Worm (Caenorhabditis elegans): ENCODE results near the gene cmtr-2.

ce11 chrIII:6592075-6592474 is 23.1 kb upstream of the cmtr-2 start, which contains the start of gene F20H11.1:
- TF ChIP-seq W03F9.2 (tag; optimal IDR thresholded peaks at IDR 0.05): no peak
- no peak for TF ChIP-seq him-1 (tag; optimal IDR thresholded peaks at IDR 0.05)
- no peak for TF ChIP-seq dao-5 (tag; optimal IDR thresholded peaks at IDR 0.05)
